Worm (Caenorhabditis elegans): ENCODE measurements around the gene Y75B7B.2.

ce11 chrV:1235355-1235754 lies 40.5 kb downstream of the Y75B7B.2 start, which contains the start of gene madd-2:
- TF ChIP-seq him-1 (tag; optimal IDR thresholded peaks at IDR 0.05): no peak
- TF ChIP-seq W03F9.2 (tag; optimal IDR thresholded peaks at IDR 0.05): no peak
- no peak for TF ChIP-seq dao-5 (tag; optimal IDR thresholded peaks at IDR 0.05)
